Worm (Caenorhabditis elegans): ENCODE measurements around the gene srsx-38.

- TF ChIP-seq nhr-237 (tag; optimal IDR thresholded peaks at IDR 0.05) (no peak), elt-3 (tag; optimal IDR thresholded peaks at IDR 0.05) (no peak), Y116A8C.19 (tag; optimal IDR thresholded peaks at IDR 0.05; ENCODE audit: borderline replicate concordance) (no peak), fos-1 (tag; optimal IDR thresholded peaks at IDR 0.05) (no peak), sox-4 (tag; optimal IDR thresholded peaks at IDR 0.05) (no peak), mdl-1 (tag; optimal IDR thresholded peaks at IDR 0.05) (no peak), hpl-2 (GFP tag; optimal IDR thresholded peaks at IDR 0.05) (no peak), pqm-1 (tag; optimal IDR thresholded peaks at IDR 0.05) (no peak), nhr-90 (tag; optimal IDR thresholded peaks at IDR 0.05; ENCODE audit: poor library complexity) (no peak)
Measured at ce11 chrV:15831586-15831985, 24.3 kb upstream of the srsx-38 start, which contains the start of gene srbc-56.
